Worm (Caenorhabditis elegans) whole organism, L3 larva: ENCODE results near the gene F59A6.13.

Experiments used
- R02D3.7 ChIP-seq: fragments of 150-350 bp; optimal IDR thresholded peaks from 2 replicates; lab custom pipeline; 2014; ENCODE audit warnings: missing biosample characterization, missing genetic modification characterization
- ZK546.5 ChIP-seq: sonication (generic microtip); optimal IDR thresholded peaks from 2 replicates; lab custom pipeline; 2017; ENCODE audit warnings: missing biosample characterization, missing genetic modification characterization
- ama-1 ChIP-seq: fragments of 150-350 bp; optimal IDR thresholded peaks from 2 replicates; lab custom pipeline; 2018
- ceh-28 ChIP-seq: fragments of 150-350 bp; optimal IDR thresholded peaks from 2 replicates; lab custom pipeline; 2014; ENCODE audit warnings: missing biosample characterization, missing genetic modification reagents, missing genetic modification characterization
- ceh-9 ChIP-seq: sonication (generic microtip); optimal IDR thresholded peaks from 2 replicates; lab custom pipeline; 2018; ENCODE audit warnings: missing biosample characterization, missing genetic modification characterization
- egl-5 ChIP-seq: fragments of 150-350 bp; optimal IDR thresholded peaks from 2 replicates; lab custom pipeline; 2017; ENCODE audit warnings: missing biosample characterization, missing genetic modification reagents, missing genetic modification characterization, inconsistent platforms
- elt-1 ChIP-seq: fragments of 150-350 bp; optimal IDR thresholded peaks from 2 replicates; lab custom pipeline; 2014; ENCODE audit warnings: missing biosample characterization, missing genetic modification characterization
- elt-2 ChIP-seq: sonication (generic microtip); optimal IDR thresholded peaks from 2 replicates; lab custom pipeline; 2016; ENCODE audit warnings: missing genetic modification reagents, mild to moderate bottlenecking, missing genetic modification characterization, missing compliant biosample characterization
- fkh-10 ChIP-seq: sonication (generic microtip); optimal IDR thresholded peaks from 2 replicates; lab custom pipeline; 2017; ENCODE audit warnings: missing biosample characterization, missing genetic modification reagents, missing genetic modification characterization
- fkh-2 ChIP-seq: fragments of 150-350 bp; optimal IDR thresholded peaks from 2 replicates; lab custom pipeline; 2014; ENCODE audit warnings: missing biosample characterization, missing genetic modification reagents, missing genetic modification characterization
- fos-1 ChIP-seq: fragments of 150-350 bp; optimal IDR thresholded peaks from 2 replicates; lab custom pipeline; 2014; ENCODE audit warnings: missing biosample characterization, missing genetic modification characterization
- hmg-11 ChIP-seq: sonication (generic microtip); optimal IDR thresholded peaks from 2 replicates; lab custom pipeline; 2016; ENCODE audit warnings: missing genetic modification characterization, missing compliant biosample characterization
- lin-15B ChIP-seq: fragments of 150-350 bp; optimal IDR thresholded peaks from 2 replicates; lab custom pipeline; 2014; ENCODE audit warnings: missing biosample characterization, missing genetic modification characterization
- lin-39 ChIP-seq: fragments of 150-350 bp; optimal IDR thresholded peaks from 2 replicates; lab custom pipeline; 2018; ENCODE audit warnings: missing biosample characterization, missing genetic modification reagents, missing genetic modification characterization
- mdl-1 ChIP-seq: fragments of 150-350 bp; optimal IDR thresholded peaks from 2 replicates; lab custom pipeline; 2014; ENCODE audit warnings: missing biosample characterization, missing genetic modification characterization
- nfya-1 ChIP-seq: sonication (generic microtip); optimal IDR thresholded peaks from 2 replicates; lab custom pipeline; 2017; ENCODE audit warnings: missing genetic modification characterization, mild to moderate bottlenecking, missing compliant biosample characterization, antibody characterized with exemption, moderate library complexity; ENCODE audit not compliant: insufficient read depth
- nhr-23 ChIP-seq: fragments of 150-350 bp; optimal IDR thresholded peaks from 2 replicates; lab custom pipeline; 2014; ENCODE audit warnings: missing biosample characterization, missing genetic modification reagents, missing genetic modification characterization
- nhr-237 ChIP-seq: fragments of 150-350 bp; optimal IDR thresholded peaks from 2 replicates; lab custom pipeline; 2014; ENCODE audit warnings: missing biosample characterization, missing genetic modification characterization
- nhr-25 ChIP-seq: sonication (generic microtip); optimal IDR thresholded peaks from 2 replicates; lab custom pipeline; 2017; ENCODE audit warnings: missing biosample characterization, missing genetic modification characterization
- nhr-76 ChIP-seq: fragments of 150-350 bp; sonication (generic microtip); optimal IDR thresholded peaks from 5 replicates; lab custom pipeline; 2014; ENCODE audit warnings: missing biosample characterization, missing genetic modification characterization
- nhr-77 ChIP-seq: fragments of 150-350 bp; optimal IDR thresholded peaks from 2 replicates; lab custom pipeline; 2014; ENCODE audit warnings: missing biosample characterization, missing genetic modification characterization
- pha-4 ChIP-seq: fragments of 150-350 bp; optimal IDR thresholded peaks from 2 replicates; lab custom pipeline; 2014; ENCODE audit warnings: missing biosample characterization, missing genetic modification reagents, missing genetic modification characterization
- pqm-1 ChIP-seq: fragments of 150-350 bp; optimal IDR thresholded peaks from 2 replicates; lab custom pipeline; 2017; ENCODE audit warnings: missing biosample characterization, missing genetic modification characterization, inconsistent platforms
- skn-1 ChIP-seq: fragments of 150-350 bp; optimal IDR thresholded peaks from 2 replicates; lab custom pipeline; 2014; ENCODE audit warnings: missing biosample characterization, missing genetic modification characterization
- snpc-4 ChIP-seq: fragments of 150-350 bp; optimal IDR thresholded peaks from 2 replicates; lab custom pipeline; 2014; ENCODE audit warnings: missing biosample characterization, missing genetic modification characterization
- unc-62 ChIP-seq: fragments of 150-350 bp; sonication (generic microtip); optimal IDR thresholded peaks from 4 replicates; lab custom pipeline; 2014; ENCODE audit warnings: missing biosample characterization, missing genetic modification reagents, missing genetic modification characterization
- zag-1 ChIP-seq: fragments of 150-350 bp; optimal IDR thresholded peaks from 2 replicates; lab custom pipeline; 2014; ENCODE audit warnings: missing biosample characterization, missing genetic modification characterization
- ztf-11 ChIP-seq: fragments of 150-350 bp; optimal IDR thresholded peaks from 2 replicates; lab custom pipeline; 2014; ENCODE audit warnings: missing biosample characterization, missing genetic modification characterization
- ztf-4 ChIP-seq: fragments of 150-350 bp; optimal IDR thresholded peaks from 2 replicates; lab custom pipeline; 2014; ENCODE audit warnings: missing biosample characterization, missing genetic modification characterization

Gene F59A6.13

ce11 chrII:4985961-4986503, 36.6 kb upstream of the F59A6.13 start:
- TF ChIP-seq elt-1 (tag; lab: Kevin White, UChicago) (peak; percentile 65), nhr-23 (tag; lab: Kevin White, UChicago) (peak; percentile 74), ceh-28 (tag; lab: Kevin White, UChicago) (no peak)

ce11 chrII:4986664-4987063, 35.9 kb upstream of the F59A6.13 start:
- TF ChIP-seq nhr-237 (tag; lab: Kevin White, UChicago), result no peak

ce11 chrII:4987257-4987656, 35.3 kb upstream of the F59A6.13 start:
- TF ChIP-seq ceh-9 (tag; lab: Kevin White, UChicago) (no peak), R02D3.7 (tag; lab: Kevin White, UChicago) (no peak), nhr-77 (tag; lab: Kevin White, UChicago) (no peak), fkh-10 (no peak), pqm-1 (tag; lab: Kevin White, UChicago) (no peak), mdl-1 (tag; lab: Kevin White, UChicago) (no peak), lin-39 (no peak), egl-5 (tag; lab: Kevin White, UChicago) (no peak), elt-1 (tag; lab: Kevin White, UChicago) (no peak), zag-1 (no peak), fkh-2 (tag; lab: Kevin White, UChicago) (no peak), snpc-4 (no peak), skn-1 (tag; lab: Kevin White, UChicago) (no peak), ama-1 (no peak)
- TF ChIP-seq, all 47 proteins: peak for 0

ce11 chrII:4989802-4990201, 32.8 kb upstream of the F59A6.13 start, which contains the start of gene T27F7.12:
TSS of gene T27F7.12 (plus strand) at chrII:4990102.
- TF ChIP-seq ZK546.5 (tag; lab: Kevin White, UChicago) (no peak), ama-1 (no peak), ztf-11 (tag; lab: Kevin White, UChicago) (no peak), fos-1 (tag; lab: Kevin White, UChicago) (no peak), fkh-2 (tag; lab: Kevin White, UChicago) (no peak), nfya-1 (tag; lab: Kevin White, UChicago) (no peak), snpc-4 (no peak)

ce11 chrII:4992977-4993376, 29.6 kb upstream of the F59A6.13 start, which contains the start of gene pigb-1:
TSS of gene pigb-1 (minus strand) at chrII:4993077.
- TF ChIP-seq nhr-237 (tag; lab: Kevin White, UChicago) (no peak), ztf-4 (tag; lab: Kevin White, UChicago) (no peak)
- TF ChIP-seq, all 47 proteins: peak for 0

ce11 chrII:4993530-4994192, 28.9 kb upstream of the F59A6.13 start, which contains the start of the genes eif-1 and vps-24:
TSS of gene eif-1 (minus strand) at chrII:4993580.
TSS of gene vps-24 (plus strand) at chrII:4993998.
- TF ChIP-seq lin-15B (peak; percentile 73), nhr-76 (no peak), ztf-4 (tag; lab: Kevin White, UChicago) (no peak), nhr-25 (tag; lab: Kevin White, UChicago) (peak; percentile 35), elt-2 (tag; lab: Kevin White, UChicago) (peak; percentile 38), nfya-1 (tag; lab: Kevin White, UChicago) (peak; percentile 70), unc-62 (no peak), snpc-4 (peak; percentile 74), hmg-11 (tag; lab: Kevin White, UChicago) (peak; percentile 80), pha-4 (tag; lab: Kevin White, UChicago) (peak; percentile 64), pqm-1 (tag; lab: Kevin White, UChicago) (no peak)
- TF ChIP-seq, all 47 proteins: peak for 7

ce11 chrII:4994939-4995338, 27.7 kb upstream of the F59A6.13 start, which contains the start of gene rnh-1.0:
TSS of gene rnh-1.0 (plus strand) at chrII:4995327.
- TF ChIP-seq pqm-1 (tag; lab: Kevin White, UChicago), result no peak
- peak; percentile 3 for TF ChIP-seq nfya-1 (tag; lab: Kevin White, UChicago)
- TF ChIP-seq pha-4 (tag; lab: Kevin White, UChicago), result peak; percentile 5
- TF ChIP-seq nhr-25 (tag; lab: Kevin White, UChicago), result peak; percentile 1
